Fruit fly (Drosophila melanogaster) whole organism, embryonic: ENCODE data around the gene TBC1d7.

Experiments
- BEAF-32 ChIP-seq: fragments of 200-800 bp; sonication (Bioruptor generic); optimal IDR thresholded peaks from 3 replicates; lab custom pipeline; 2017; ENCODE audit warnings: missing biosample characterization, missing genetic modification characterization, mild to moderate bottlenecking, moderate library complexity, missing genetic modification reagents
- CG10267 ChIP-seq: fragments of 200-800 bp; sonication (Bioruptor generic); optimal IDR thresholded peaks from 2 replicates; lab custom pipeline; 2018; ENCODE audit warnings: missing biosample characterization, mild to moderate bottlenecking, missing genetic modification characterization, moderate library complexity
- CG10979 ChIP-seq: fragments of 200-800 bp; sonication (Bioruptor generic); optimal IDR thresholded peaks from 2 replicates; lab custom pipeline; 2018; ENCODE audit warnings: missing biosample characterization, mild to moderate bottlenecking, missing genetic modification characterization, moderate library complexity
- CG11695 ChIP-seq: fragments of 200-800 bp; sonication (Bioruptor generic); IDR thresholded peaks from 3 replicates; pipeline ENCODE4 v1.3.6; 2022; ENCODE audit warnings: missing biosample characterization, missing genetic modification characterization
- CG12391 ChIP-seq: fragments of 200-800 bp; sonication (Bioruptor generic); optimal IDR thresholded peaks from 3 replicates; lab custom pipeline; 2018; ENCODE audit warnings: missing biosample characterization, mild to moderate bottlenecking, missing genetic modification characterization, moderate library complexity
- CG15514 ChIP-seq: fragments of 200-800 bp; sonication (Bioruptor generic); optimal IDR thresholded peaks from 3 replicates; lab custom pipeline; 2017; ENCODE audit warnings: missing biosample characterization, missing genetic modification characterization, mild to moderate bottlenecking, moderate library complexity, missing genetic modification reagents
- CG17361 ChIP-seq: fragments of 200-800 bp; sonication (Bioruptor generic); IDR thresholded peaks from 3 replicates; pipeline ENCODE4 v1.3.6; 2022; ENCODE audit warnings: missing biosample characterization, missing genetic modification characterization
- CG17829 ChIP-seq: fragments of 200-800 bp; optimal IDR thresholded peaks from 2 replicates; lab custom pipeline; 2019; ENCODE audit warnings: missing biosample characterization, mild to moderate bottlenecking, missing genetic modification characterization, moderate library complexity
- CG2712 ChIP-seq: fragments of 200-800 bp; optimal IDR thresholded peaks from 3 replicates; lab custom pipeline; 2019; ENCODE audit warnings: missing biosample characterization, mild to moderate bottlenecking, missing genetic modification characterization, moderate library complexity
- CG3065 ChIP-seq: fragments of 200-800 bp; sonication (Bioruptor generic); optimal IDR thresholded peaks from 2 replicates; lab custom pipeline; 2016; ENCODE audit warnings: missing biosample characterization, missing genetic modification characterization
- CG31441 ChIP-seq: fragments of 200-800 bp; sonication (Bioruptor generic); IDR thresholded peaks from 2 replicates; pipeline ENCODE4 v1.3.6; 2022; ENCODE audit warnings: missing biosample characterization, missing genetic modification characterization
- CG3281 ChIP-seq: fragments of 200-800 bp; sonication (Bioruptor generic); optimal IDR thresholded peaks from 3 replicates; lab custom pipeline; 2017; ENCODE audit warnings: missing biosample characterization, mild to moderate bottlenecking, missing genetic modification characterization
- CG34422 ChIP-seq: fragments of 200-800 bp; sonication (Bioruptor generic); IDR thresholded peaks from 3 replicates; pipeline ENCODE4 v1.3.6; 2022; ENCODE audit warnings: missing biosample characterization, missing genetic modification characterization
- CG3847 ChIP-seq: fragments of 200-800 bp; sonication (Bioruptor generic); IDR thresholded peaks from 2 replicates; pipeline ENCODE4 v1.3.6; 2022; ENCODE audit warnings: missing biosample characterization, missing genetic modification characterization
- CG6813 ChIP-seq: fragments of 200-800 bp; sonication (Bioruptor generic); optimal IDR thresholded peaks from 2 replicates; lab custom pipeline; 2017; ENCODE audit warnings: missing biosample characterization, missing genetic modification characterization, mild to moderate bottlenecking, moderate library complexity, missing genetic modification reagents
- CG7372 ChIP-seq: fragments of 200-800 bp; sonication (Bioruptor generic); IDR thresholded peaks from 2 replicates; pipeline ENCODE4 v1.3.6; 2022; ENCODE audit warnings: missing biosample characterization, missing genetic modification characterization
- CG9817 ChIP-seq: fragments of 200-800 bp; sonication (Bioruptor generic); optimal IDR thresholded peaks from 2 replicates; lab custom pipeline; 2018; ENCODE audit warnings: missing biosample characterization, mild to moderate bottlenecking, missing genetic modification characterization, moderate library complexity
- CHES-1-like ChIP-seq: fragments of 200-800 bp; sonication (Bioruptor generic); optimal IDR thresholded peaks from 2 replicates; lab custom pipeline; 2016; ENCODE audit warnings: missing biosample characterization, missing genetic modification characterization
- Chrac-16 ChIP-seq: fragments of 200-800 bp; sonication (Bioruptor generic); optimal IDR thresholded peaks from 3 replicates; lab custom pipeline; 2016; ENCODE audit warnings: missing biosample characterization, missing genetic modification characterization
- CrebB ChIP-seq: fragments of 200-800 bp; sonication (Bioruptor generic); optimal IDR thresholded peaks from 3 replicates; lab custom pipeline; 2018; ENCODE audit warnings: missing biosample characterization, mild to moderate bottlenecking, missing genetic modification characterization
- Dp ChIP-seq: fragments of 200-800 bp; sonication (Bioruptor generic); optimal IDR thresholded peaks from 2 replicates; lab custom pipeline; 2018; ENCODE audit warnings: missing biosample characterization, mild to moderate bottlenecking, missing genetic modification characterization, moderate library complexity
- E2f1 ChIP-seq: fragments of 200-800 bp; sonication (Bioruptor generic); IDR thresholded peaks from 2 replicates; pipeline ENCODE4 v1.3.6; 2022; ENCODE audit warnings: missing biosample characterization, missing genetic modification characterization
- Elba2 ChIP-seq: fragments of 200-800 bp; sonication (Bioruptor generic); optimal IDR thresholded peaks from 3 replicates; lab custom pipeline; 2016; ENCODE audit warnings: missing biosample characterization, missing genetic modification characterization
- Ets65A ChIP-seq: fragments of 200-800 bp; sonication (Bioruptor generic); peaks from one replicate; lab custom pipeline; 2016; ENCODE audit warnings: missing biosample characterization, missing genetic modification characterization
- Ets97D ChIP-seq: fragments of 200-800 bp; sonication (Bioruptor generic); optimal IDR thresholded peaks from 3 replicates; lab custom pipeline; 2016; ENCODE audit warnings: missing biosample characterization, missing genetic modification characterization
- Fer2 ChIP-seq: fragments of 200-800 bp; sonication (Bioruptor generic); optimal IDR thresholded peaks from 2 replicates; lab custom pipeline; 2018; ENCODE audit warnings: missing biosample characterization, mild to moderate bottlenecking, missing genetic modification characterization, moderate library complexity
- Fer3 ChIP-seq: fragments of 200-800 bp; sonication (Bioruptor generic); optimal IDR thresholded peaks from 2 replicates; lab custom pipeline; 2018; ENCODE audit warnings: missing biosample characterization, mild to moderate bottlenecking, missing genetic modification characterization, moderate library complexity
- HmgZ ChIP-seq: fragments of 200-800 bp; sonication (Bioruptor generic); optimal IDR thresholded peaks from 2 replicates; lab custom pipeline; 2018; ENCODE audit warnings: missing biosample characterization, mild to moderate bottlenecking, missing genetic modification characterization
- Med ChIP-seq: fragments of 200-800 bp; sonication (Bioruptor generic); peaks from one replicate; lab custom pipeline; 2016; ENCODE audit warnings: missing biosample characterization, missing genetic modification characterization, mild to moderate bottlenecking, inconsistent platforms, moderate library complexity
- Meics ChIP-seq: fragments of 200-800 bp; sonication (Bioruptor generic); optimal IDR thresholded peaks from 2 replicates; lab custom pipeline; 2017; ENCODE audit warnings: missing biosample characterization, mild to moderate bottlenecking, missing genetic modification characterization
- NFAT ChIP-seq: fragments of 200-800 bp; sonication (Bioruptor generic); IDR thresholded peaks from 2 replicates; pipeline ENCODE4 v1.3.6; 2022; ENCODE audit warnings: missing biosample characterization, missing genetic modification characterization
- PHDP ChIP-seq: fragments of 200-800 bp; sonication (Bioruptor generic); optimal IDR thresholded peaks from 3 replicates; lab custom pipeline; 2018; ENCODE audit warnings: missing biosample characterization, mild to moderate bottlenecking, missing genetic modification characterization, moderate library complexity
- Scr ChIP-seq: fragments of 200-800 bp; sonication (Bioruptor generic); IDR thresholded peaks from 2 replicates; pipeline ENCODE4 v1.3.6; 2022; ENCODE audit warnings: missing biosample characterization, missing genetic modification characterization; ENCODE audit not compliant: partially characterized antibody
- Sin3A ChIP-seq: fragments of >200 bp; optimal IDR thresholded peaks from 2 replicates; lab custom pipeline; 2018
- az2 ChIP-seq: fragments of 200-800 bp; sonication (Bioruptor generic); optimal IDR thresholded peaks from 3 replicates; lab custom pipeline; 2016; ENCODE audit warnings: missing biosample characterization, missing genetic modification characterization
- bcd ChIP-seq: fragments of 200-800 bp; sonication (Bioruptor generic); optimal IDR thresholded peaks from 2 replicates; lab custom pipeline; 2017; ENCODE audit warnings: missing biosample characterization, mild to moderate bottlenecking, missing genetic modification characterization
- crp ChIP-seq, 2 experiments: fragments of 200-800 bp; sonication (Bioruptor generic); optimal IDR thresholded peaks; 2 replicates in 1 of 2; 3 replicates in 1 of 2; lab custom pipeline; 2017; ENCODE audit warnings: missing biosample characterization in 2 of 2, missing genetic modification characterization in 2 of 2, mild to moderate bottlenecking in 1 of 2, moderate library complexity in 1 of 2
- fd3F ChIP-seq: fragments of 200-800 bp; sonication (Bioruptor generic); optimal IDR thresholded peaks from 2 replicates; lab custom pipeline; 2018; ENCODE audit warnings: missing biosample characterization, mild to moderate bottlenecking, missing genetic modification characterization, moderate library complexity
- grau ChIP-seq: fragments of 200-800 bp; optimal IDR thresholded peaks from 3 replicates; lab custom pipeline; 2019; ENCODE audit warnings: missing biosample characterization, mild to moderate bottlenecking, missing genetic modification characterization, moderate library complexity
- lilli ChIP-seq: fragments of 200-800 bp; sonication (Bioruptor generic); optimal IDR thresholded peaks from 3 replicates; lab custom pipeline; 2016; ENCODE audit warnings: missing biosample characterization, missing genetic modification characterization
- lmd ChIP-seq: fragments of 200-800 bp; sonication (Bioruptor generic); IDR thresholded peaks from 2 replicates; pipeline ENCODE4 v1.3.6; 2022; ENCODE audit warnings: missing biosample characterization, missing genetic modification characterization
- phol ChIP-seq: fragments of 200-800 bp; sonication (Bioruptor generic); optimal IDR thresholded peaks from 3 replicates; lab custom pipeline; 2018; ENCODE audit warnings: missing biosample characterization, mild to moderate bottlenecking, missing genetic modification characterization, moderate library complexity
- sna ChIP-seq: fragments of 200-800 bp; sonication (Bioruptor generic); IDR thresholded peaks from 2 replicates; pipeline ENCODE4 v1.3.6; 2022; ENCODE audit warnings: missing biosample characterization, missing genetic modification characterization; ENCODE audit not compliant: partially characterized antibody
- sob ChIP-seq: fragments of 200-800 bp; sonication (Bioruptor generic); IDR thresholded peaks from 2 replicates; pipeline ENCODE4 v1.3.6; 2022; ENCODE audit warnings: missing biosample characterization, missing genetic modification characterization
- sqz ChIP-seq: fragments of 200-800 bp; sonication (Bioruptor generic); optimal IDR thresholded peaks from 3 replicates; lab custom pipeline; 2018; ENCODE audit warnings: missing biosample characterization, mild to moderate bottlenecking, missing genetic modification characterization
- stwl ChIP-seq: fragments of 200-800 bp; sonication (Bioruptor generic); optimal IDR thresholded peaks from 3 replicates; lab custom pipeline; 2018; ENCODE audit warnings: missing biosample characterization, mild to moderate bottlenecking, missing genetic modification characterization, moderate library complexity
- trem ChIP-seq: fragments of 200-800 bp; optimal IDR thresholded peaks from 3 replicates; lab custom pipeline; 2019; ENCODE audit warnings: missing biosample characterization, mild to moderate bottlenecking, missing genetic modification characterization, moderate library complexity
- trh ChIP-seq: fragments of 200-800 bp; sonication (Bioruptor generic); optimal IDR thresholded peaks from 2 replicates; lab custom pipeline; 2016; ENCODE audit warnings: missing biosample characterization, missing genetic modification characterization
- unpg ChIP-seq: fragments of 200-800 bp; sonication (Bioruptor generic); optimal IDR thresholded peaks from 3 replicates; lab custom pipeline; 2018; ENCODE audit warnings: missing biosample characterization, mild to moderate bottlenecking, missing genetic modification characterization, moderate library complexity
- vvl ChIP-seq: fragments of 200-800 bp; sonication (Bioruptor generic); IDR thresholded peaks from 2 replicates; pipeline ENCODE4 v1.3.6; 2022; ENCODE audit warnings: missing biosample characterization, missing genetic modification characterization

TBC1d7 gene

DNA sequence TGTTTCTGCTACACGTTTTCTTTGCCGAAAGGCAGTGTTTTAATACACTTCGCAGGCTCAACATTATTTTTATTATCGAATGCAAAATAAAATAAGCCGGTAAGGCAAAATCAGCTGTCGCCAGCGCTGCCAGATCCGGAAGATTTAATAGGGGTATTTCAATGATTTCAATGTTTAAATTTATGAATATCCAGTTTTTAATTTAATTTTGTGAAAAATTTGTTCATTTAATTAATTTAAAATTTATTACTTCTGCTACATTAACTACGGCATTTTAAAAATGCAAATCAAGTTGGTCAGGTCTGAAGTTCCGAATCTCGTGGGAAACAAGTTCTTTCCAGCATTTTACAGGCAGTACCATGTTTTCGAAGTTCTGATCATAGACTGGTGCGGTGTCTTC lies 12.7 kb upstream of the TBC1d7 start, which contains the start of gene Slimp (continued):
- TF ChIP-seq BEAF-32, result peak; percentile 16
- TF ChIP-seq CG3281 (GFP tag; lab: Kevin White, UChicago), result peak; percentile 6
- peak; percentile 25 for TF ChIP-seq lilli (GFP tag; lab: Kevin White, UChicago)
- no peak for TF ChIP-seq CrebB (tag; lab: Kevin White, UChicago)
- TF ChIP-seq CG10267 (tag; lab: Kevin White, UChicago), result peak; percentile 21
- TF ChIP-seq CG7372 (GFP tag; lab: Robert Waterston, UW), result no peak
- TF ChIP-seq NFAT (GFP tag; lab: Robert Waterston, UW), result no peak
- peak; percentile 45 for TF ChIP-seq Elba2 (GFP tag; lab: Kevin White, UChicago)
- TF ChIP-seq CG34422 (GFP tag; lab: Robert Waterston, UW), result peak; percentile 49; the same call in 1 of the 3 replicates
- TF ChIP-seq fd3F (GFP tag; lab: Kevin White, UChicago), result no peak
- TF ChIP-seq HmgZ (tag; lab: Kevin White, UChicago), result peak; percentile 9
- TF ChIP-seq sna, result peak; percentile 20; the same call in 1 of the 2 replicates
- TF ChIP-seq Med (GFP tag; lab: Kevin White, UChicago), result peak; percentile 38
- TF ChIP-seq sob, result 0 out of 2 replicates have a peak, but pooled peaks have one; percentile 20
- TF ChIP-seq Fer2 (tag; lab: Kevin White, UChicago), result no peak
- TF ChIP-seq Fer3 (tag; lab: Kevin White, UChicago), result peak; percentile 5
- peak; percentile 28 for TF ChIP-seq trem (tag; lab: Kevin White, UChicago)
- peak; percentile 89 for TF ChIP-seq CG15514
- peak; percentile 69 for TF ChIP-seq sqz
- TF ChIP-seq phol (tag; lab: Kevin White, UChicago), result peak; percentile 32
- TF ChIP-seq unpg, result peak; percentile 11
- 0 out of 3 replicates have a peak, but pooled peaks have one; percentile 20 for TF ChIP-seq CG11695
- peak; percentile 2 for TF ChIP-seq CHES-1-like (GFP tag; lab: Kevin White, UChicago)
- peak; percentile 17 for TF ChIP-seq Meics
- TF ChIP-seq Dp (GFP tag; lab: Kevin White, UChicago), result peak; percentile 29
- no peak for TF ChIP-seq lmd (GFP tag; lab: Robert Waterston, UW)
- peak; percentile 14 for TF ChIP-seq CG9817
- no peak for TF ChIP-seq bcd (GFP tag; lab: Kevin White, UChicago)
- 0 out of 2 replicates have a peak, but pooled peaks have one; percentile 34 for TF ChIP-seq vvl (GFP tag; lab: Robert Waterston, UW)
- no peak for TF ChIP-seq CG6813 (GFP tag; lab: Kevin White, UChicago)
- no peak for TF ChIP-seq CG3065 (GFP tag; lab: Kevin White, UChicago)
- TF ChIP-seq CG12391 (tag; lab: Kevin White, UChicago), result peak; percentile 40
- 0 out of 3 replicates have a peak, but pooled peaks have one; percentile 32 for TF ChIP-seq CG17361
- peak; percentile 5; the same call in 1 of the 2 replicates for TF ChIP-seq CG3847 (GFP tag; lab: Robert Waterston, UW)
- 0 out of 2 replicates have a peak, but pooled peaks have one; percentile 24 for TF ChIP-seq CG31441 (GFP tag; lab: Robert Waterston, UW)
- peak; percentile 2 for TF ChIP-seq PHDP (tag; lab: Kevin White, UChicago)
- peak; percentile 28 for TF ChIP-seq Sin3A (lab: Kevin White, UChicago)
- TF ChIP-seq E2f1, result no peak
- peak; percentile 49 for TF ChIP-seq stwl (tag; lab: Kevin White, UChicago)
- peak; percentile 20 for TF ChIP-seq Ets97D
- peak; percentile 17 for TF ChIP-seq Chrac-16 (GFP tag; lab: Kevin White, UChicago)
- peak; percentile 48 for TF ChIP-seq CG2712 (tag; lab: Kevin White, UChicago)
- TF ChIP-seq Scr (GFP tag; lab: Robert Waterston, UW), result 0 out of 2 replicates have a peak, but pooled peaks have one; percentile 2
- no peak for TF ChIP-seq trh (GFP tag; lab: Kevin White, UChicago)
- TF ChIP-seq crp (GFP tag; optimal IDR thresholded peaks at IDR 0.05; lab: Kevin White, UChicago), result peak; percentile 56 to 93
- TF ChIP-seq az2 (GFP tag; lab: Kevin White, UChicago), result peak; percentile 3
- peak; percentile 13 for TF ChIP-seq CG17829 (tag; lab: Kevin White, UChicago)
- peak; percentile 18 for TF ChIP-seq CG10979
- peak; percentile 78 for TF ChIP-seq Ets65A (GFP tag; lab: Kevin White, UChicago)
- peak; percentile 40 for TF ChIP-seq grau (tag; lab: Kevin White, UChicago)
